Fruit fly (Drosophila melanogaster): ENCODE measurements around the gene mRpS34.

Gene mRpS34

dm6 chr3L:16347914-16348313 lies at the start of gene mRpS34:
Gene mRpS34, plus strand, starts transcription at chr3L:16348074.
- TF ChIP-seq ttk (optimal IDR thresholded peaks at IDR 0.05) = no peak

dm6 chr3L:16301153-16301552 lies 46.7 kb upstream of the mRpS34 start, which contains the start of gene CG4982:
Gene CG4982, plus strand, starts transcription at chr3L:16301453.
- TF ChIP-seq psq (optimal IDR thresholded peaks at IDR 0.05) (no peak), insv (optimal IDR thresholded peaks at IDR 0.05) (no peak), Sin3A (optimal IDR thresholded peaks at IDR 0.05) (no peak), Myc (optimal IDR thresholded peaks at IDR 0.05) (no peak)

DNA sequence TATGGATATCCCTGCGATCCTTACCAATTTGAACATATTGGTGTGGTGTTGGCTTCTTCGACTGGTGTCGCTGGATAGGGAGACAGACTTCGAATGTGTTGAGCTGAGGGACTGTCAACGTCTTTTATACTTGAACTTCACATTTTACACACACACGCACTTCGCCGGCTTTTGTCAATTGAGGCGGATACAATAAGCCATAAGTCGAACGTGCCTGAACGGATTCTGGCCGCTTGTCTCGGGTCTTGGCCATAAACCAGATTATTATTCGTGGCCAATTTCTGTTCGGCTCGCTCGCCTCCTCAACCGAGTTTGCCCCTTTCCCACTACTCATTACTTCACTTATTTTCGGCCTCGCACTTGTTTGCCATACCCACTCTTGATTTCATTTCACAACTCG lies 44.8 kb upstream of the mRpS34 start, which contains the start of gene CG13044:
TSS of gene CG13044 (minus strand) at position 101 of the 400 bp plus-strand sequence.
- TF ChIP-seq Sin3A (optimal IDR thresholded peaks at IDR 0.05) = no peak
- TF ChIP-seq insv (optimal IDR thresholded peaks at IDR 0.05) = no peak
- TF ChIP-seq ttk (optimal IDR thresholded peaks at IDR 0.05) = no peak
- no peak for TF ChIP-seq Myc (optimal IDR thresholded peaks at IDR 0.05)
- TF ChIP-seq psq (optimal IDR thresholded peaks at IDR 0.05) = no peak
- no peak for TF ChIP-seq h (optimal IDR thresholded peaks at IDR 0.05)

DNA sequence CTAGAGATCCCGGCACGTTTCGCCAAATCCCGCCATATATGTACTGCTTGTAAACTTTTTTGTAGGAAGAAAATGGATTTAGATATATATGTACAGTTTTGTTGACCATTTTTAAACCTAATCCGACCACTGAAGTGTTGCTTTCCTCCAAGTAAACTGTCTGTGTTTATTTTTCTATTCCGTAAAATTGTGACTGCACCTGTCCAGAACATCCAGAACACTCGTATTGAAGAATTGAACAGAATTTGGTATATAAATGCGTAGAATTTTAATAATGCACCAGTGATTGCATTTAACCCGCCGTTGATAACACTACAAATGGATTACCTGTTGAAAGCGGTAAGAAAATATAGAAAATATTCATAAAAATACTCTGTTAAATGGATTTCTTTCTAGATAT lies 43.9 kb upstream of the mRpS34 start, which contains the start of gene CG43249:
TSS of gene CG43249 (plus strand) at position 301 of the 400 bp plus-strand sequence.
- TF ChIP-seq insv (optimal IDR thresholded peaks at IDR 0.05) (no peak), Sin3A (optimal IDR thresholded peaks at IDR 0.05) (no peak), ttk (optimal IDR thresholded peaks at IDR 0.05) (no peak), Myc (optimal IDR thresholded peaks at IDR 0.05) (no peak), psq (optimal IDR thresholded peaks at IDR 0.05) (no peak), h (optimal IDR thresholded peaks at IDR 0.05) (no peak)

DNA sequence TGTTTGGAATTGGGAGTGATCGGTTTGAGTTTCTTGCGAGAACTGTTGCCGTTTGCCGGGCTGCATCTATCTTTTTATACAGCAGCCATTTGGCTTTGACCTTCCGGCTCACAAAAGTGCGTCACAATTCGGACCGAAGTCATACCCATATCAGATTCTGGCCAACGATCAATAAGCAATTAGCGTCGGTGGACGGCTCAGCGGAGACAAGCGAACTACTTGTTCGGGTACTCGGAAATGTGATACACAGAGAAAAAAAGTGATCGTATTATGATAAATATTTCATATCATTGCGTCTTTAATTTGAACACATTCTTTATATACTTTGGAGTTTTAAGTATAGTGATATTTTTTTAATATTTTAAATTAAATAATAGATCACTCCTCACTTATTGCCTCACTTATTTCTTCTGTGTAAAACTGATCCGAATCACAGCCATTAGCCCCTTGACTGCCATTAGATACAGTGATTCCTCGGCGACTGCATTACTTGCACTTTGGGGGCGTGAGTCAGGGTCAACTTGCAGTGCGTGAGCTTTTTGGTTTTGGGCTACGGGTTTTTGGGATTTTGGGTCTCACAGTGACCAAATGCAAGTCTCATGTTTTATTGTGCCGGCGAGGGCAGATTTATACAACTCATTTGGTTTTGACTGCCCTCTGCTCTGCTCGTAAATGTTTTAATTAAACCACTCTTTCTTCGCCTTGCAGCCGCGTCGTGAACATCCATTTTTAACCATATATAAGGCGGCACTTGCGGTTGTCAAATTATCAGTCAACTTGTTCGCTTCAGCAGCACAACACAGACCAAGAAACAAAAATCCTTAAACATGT lies 41.8 kb upstream of the mRpS34 start, which contains the start of the genes CG13043 and CG13063:
TSS of gene CG13043 (minus strand) at position 51 of the 831 bp plus-strand sequence.
TSS of gene CG13063 (plus strand) at position 781 of the 831 bp plus-strand sequence.
- TF ChIP-seq Myc (optimal IDR thresholded peaks at IDR 0.05) (no peak), psq (optimal IDR thresholded peaks at IDR 0.05) (no peak), Sin3A (optimal IDR thresholded peaks at IDR 0.05) (no peak), h (optimal IDR thresholded peaks at IDR 0.05) (no peak), ttk (optimal IDR thresholded peaks at IDR 0.05) (no peak), insv (optimal IDR thresholded peaks at IDR 0.05) (no peak)

dm6 chr3L:16308380-16308779 lies 39.5 kb upstream of the mRpS34 start, which contains the start of gene CG13042:
Gene CG13042, minus strand, starts transcription at chr3L:16308480.
- TF ChIP-seq h (optimal IDR thresholded peaks at IDR 0.05) (no peak), insv (optimal IDR thresholded peaks at IDR 0.05) (no peak), psq (optimal IDR thresholded peaks at IDR 0.05) (no peak), Myc (optimal IDR thresholded peaks at IDR 0.05) (no peak)

DNA sequence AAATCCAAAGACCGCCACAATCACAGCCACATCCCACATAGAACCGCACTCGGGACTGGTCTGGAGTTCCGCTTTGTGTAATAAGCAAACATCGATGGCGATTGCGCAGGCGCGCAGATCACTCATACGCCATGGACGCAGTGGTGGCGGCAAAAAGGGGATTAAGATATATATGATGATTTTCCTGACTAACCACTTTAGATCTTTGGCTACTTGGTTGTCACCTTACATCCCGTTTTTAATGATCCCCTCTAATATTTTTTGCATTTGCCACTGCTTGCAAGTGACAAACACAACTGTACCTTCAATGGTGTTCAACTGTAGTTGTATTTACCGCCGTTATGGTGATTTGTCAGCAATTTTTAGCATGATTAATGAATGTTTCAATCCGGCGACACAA lies 37.9 kb upstream of the mRpS34 start:
- no peak for TF ChIP-seq ttk (optimal IDR thresholded peaks at IDR 0.05)
- no peak for TF ChIP-seq h (optimal IDR thresholded peaks at IDR 0.05)
- TF ChIP-seq Myc (optimal IDR thresholded peaks at IDR 0.05) = no peak
- TF ChIP-seq insv (optimal IDR thresholded peaks at IDR 0.05) = no peak
- TF ChIP-seq psq (optimal IDR thresholded peaks at IDR 0.05) = no peak
- no peak for TF ChIP-seq Sin3A (optimal IDR thresholded peaks at IDR 0.05)

- TF ChIP-seq h (optimal IDR thresholded peaks at IDR 0.05) (no peak), Myc (optimal IDR thresholded peaks at IDR 0.05) (no peak), psq (optimal IDR thresholded peaks at IDR 0.05) (no peak), Sin3A (optimal IDR thresholded peaks at IDR 0.05) (no peak), insv (optimal IDR thresholded peaks at IDR 0.05) (no peak), ttk (optimal IDR thresholded peaks at IDR 0.05) (no peak)
Measured at dm6 chr3L:16313985-16314384, 33.9 kb upstream of the mRpS34 start, which contains the start of gene CG13062. Gene CG13062, plus strand, starts transcription at chr3L:16314285.

- TF ChIP-seq Myc (optimal IDR thresholded peaks at IDR 0.05) (no peak), h (optimal IDR thresholded peaks at IDR 0.05) (no peak), ttk (optimal IDR thresholded peaks at IDR 0.05) (no peak), psq (optimal IDR thresholded peaks at IDR 0.05) (no peak), insv (optimal IDR thresholded peaks at IDR 0.05) (no peak), Sin3A (optimal IDR thresholded peaks at IDR 0.05) (no peak)
Measured at dm6 chr3L:16317724-16318123, 30.1 kb upstream of the mRpS34 start, which contains the start of gene Nplp3. Gene Nplp3, plus strand, starts transcription at chr3L:16318024.

DNA sequence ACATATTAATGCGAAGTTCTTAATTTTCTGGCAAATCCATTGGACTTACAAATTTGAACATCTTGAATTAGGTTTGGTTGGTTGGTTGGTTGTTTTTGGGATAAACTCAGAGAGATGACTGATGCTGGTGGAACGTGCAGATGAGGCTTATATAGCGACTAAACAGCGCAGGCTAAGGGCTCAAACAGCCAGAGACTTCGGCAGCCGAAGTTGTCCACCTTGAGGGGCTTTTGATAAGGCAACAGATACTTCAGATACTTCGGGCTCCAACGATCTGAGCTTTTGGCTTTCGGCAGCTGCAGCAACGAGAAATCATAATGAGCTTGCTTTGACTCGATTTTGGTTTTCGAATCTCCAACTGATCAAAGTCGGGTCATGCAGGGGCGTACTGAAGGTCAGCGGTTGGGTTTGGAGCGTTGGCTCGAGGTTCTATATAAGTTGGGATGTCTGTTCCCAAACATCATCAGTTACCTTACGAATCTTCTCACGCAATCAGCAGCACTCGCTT lies 28.4 kb upstream of the mRpS34 start, which contains the start of the genes CG13041 and CG13060:
TSS of gene CG13041 (minus strand) at position 128 of the 508 bp plus-strand sequence.
TSS of gene CG13060 (plus strand) at position 458 of the 508 bp plus-strand sequence.
- no peak for TF ChIP-seq ttk (optimal IDR thresholded peaks at IDR 0.05)
- no peak for TF ChIP-seq h (optimal IDR thresholded peaks at IDR 0.05)
- no peak for TF ChIP-seq Sin3A (optimal IDR thresholded peaks at IDR 0.05)
- no peak for TF ChIP-seq Myc (optimal IDR thresholded peaks at IDR 0.05)
- no peak for TF ChIP-seq insv (optimal IDR thresholded peaks at IDR 0.05)
- TF ChIP-seq psq (optimal IDR thresholded peaks at IDR 0.05) = no peak

DNA sequence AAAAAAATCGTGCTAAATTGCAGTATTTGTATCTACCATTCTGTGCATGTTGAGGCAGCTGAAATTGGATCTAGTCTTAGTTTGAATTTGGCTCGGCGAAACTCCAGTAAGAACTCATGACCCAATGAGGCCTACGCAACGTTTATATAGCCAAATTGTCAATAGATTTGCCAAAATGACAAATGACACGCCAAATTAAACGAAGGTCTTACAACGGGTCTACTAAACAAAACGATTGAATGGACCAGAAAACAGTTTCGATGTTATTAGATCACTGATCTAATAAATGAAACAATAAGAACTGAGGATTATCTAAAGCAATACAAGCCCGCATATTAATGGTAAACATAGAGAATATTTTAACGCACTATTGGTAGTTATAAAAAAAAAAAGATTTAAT lies 26.7 kb upstream of the mRpS34 start, which contains the start of gene CG42718:
TSS of gene CG42718 (minus strand) at position 101 of the 400 bp plus-strand sequence.
- TF ChIP-seq insv (optimal IDR thresholded peaks at IDR 0.05) = no peak
- TF ChIP-seq psq (optimal IDR thresholded peaks at IDR 0.05) = no peak
- TF ChIP-seq h (optimal IDR thresholded peaks at IDR 0.05) = no peak
- TF ChIP-seq ttk (optimal IDR thresholded peaks at IDR 0.05) = no peak
- TF ChIP-seq Myc (optimal IDR thresholded peaks at IDR 0.05) = no peak
- no peak for TF ChIP-seq Sin3A (optimal IDR thresholded peaks at IDR 0.05)

DNA sequence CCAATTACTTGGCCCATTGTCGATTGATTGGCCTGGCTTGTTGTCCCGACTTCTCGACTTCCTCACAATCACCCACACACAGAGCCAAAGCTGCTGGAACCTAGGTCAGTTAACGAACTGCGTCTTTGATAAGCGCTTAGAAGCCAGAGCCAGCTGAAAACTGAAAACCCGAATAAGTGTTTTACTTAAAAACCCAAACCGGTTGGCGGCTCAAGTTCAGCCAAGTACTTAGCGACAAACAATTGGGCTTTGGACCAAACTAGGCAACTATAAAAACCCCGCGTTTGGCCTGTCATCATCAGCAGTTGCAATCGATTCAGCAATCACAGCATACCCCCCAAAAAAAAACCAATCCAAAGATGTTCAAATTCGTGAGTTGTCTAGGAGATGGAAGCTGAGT lies 24.5 kb upstream of the mRpS34 start, which contains the start of gene CG13059:
TSS of gene CG13059 (plus strand) at position 301 of the 400 bp plus-strand sequence.
- TF ChIP-seq Sin3A (optimal IDR thresholded peaks at IDR 0.05) (no peak), psq (optimal IDR thresholded peaks at IDR 0.05) (no peak), insv (optimal IDR thresholded peaks at IDR 0.05) (no peak), ttk (optimal IDR thresholded peaks at IDR 0.05) (no peak), h (optimal IDR thresholded peaks at IDR 0.05) (no peak), Myc (optimal IDR thresholded peaks at IDR 0.05) (no peak)
